Worm (Caenorhabditis elegans) whole organism, young adult: ENCODE measurements around the gene wdr-37.

Source experiments
- B0019.2 ChIP-seq: fragments of 200-800 bp; sonication (Bioruptor generic); conservative IDR thresholded peaks from 2 replicates; pipeline ENCODE4 v1.3.6; 2022; ENCODE audit warnings: missing genetic modification reagents, missing genetic modification characterization, missing compliant biosample characterization
- D2030.7 ChIP-seq: fragments of 200-800 bp; sonication (Bioruptor generic); IDR thresholded peaks from 2 replicates; pipeline ENCODE4 v1.3.6; 2022; ENCODE audit warnings: missing genetic modification reagents, missing genetic modification characterization, missing compliant biosample characterization
- F22D6.2 ChIP-seq: sonication (generic microtip); optimal IDR thresholded peaks from 2 replicates; lab custom pipeline; 2016; ENCODE audit warnings: mild to moderate bottlenecking, missing genetic modification characterization, missing compliant biosample characterization
- F23B12.7 ChIP-seq: sonication (generic microtip); optimal IDR thresholded peaks from 2 replicates; lab custom pipeline; 2017; ENCODE audit warnings: missing genetic modification characterization, mild to moderate bottlenecking, missing compliant biosample characterization, antibody characterized with exemption, moderate library complexity; ENCODE audit not compliant: insufficient read depth
- F33H1.4 ChIP-seq: fragments of 200-800 bp; sonication (Bioruptor generic); IDR thresholded peaks from 2 replicates; pipeline ENCODE4 v1.3.6; 2022; ENCODE audit warnings: missing genetic modification reagents, missing genetic modification characterization, missing compliant biosample characterization
- F39B2.1 ChIP-seq: fragments of 200-800 bp; sonication (Bioruptor generic); IDR thresholded peaks from 2 replicates; pipeline ENCODE4 v1.3.6; 2022; ENCODE audit warnings: missing genetic modification reagents, missing genetic modification characterization, missing compliant biosample characterization
- F49E8.2 ChIP-seq: sonication (generic microtip); optimal IDR thresholded peaks from 3 replicates; lab custom pipeline; 2017; ENCODE audit warnings: missing genetic modification characterization, mild to moderate bottlenecking, missing compliant biosample characterization, antibody characterized with exemption, moderate library complexity; ENCODE audit not compliant: insufficient read depth
- F52B5.7 ChIP-seq: sonication (generic microtip); optimal IDR thresholded peaks from 2 replicates; lab custom pipeline; 2016; ENCODE audit warnings: mild to moderate bottlenecking, missing genetic modification characterization, missing compliant biosample characterization
- F55B11.4 ChIP-seq: sonication (generic microtip); optimal IDR thresholded peaks from 2 replicates; lab custom pipeline; 2016; ENCODE audit warnings: missing compliant biosample characterization, missing genetic modification characterization, borderline replicate concordance; ENCODE audit not compliant: insufficient read depth
- F57A8.1 ChIP-seq: fragments of 200-800 bp; sonication (Bioruptor generic); optimal IDR thresholded peaks from 2 replicates; lab custom pipeline; 2018; ENCODE audit warnings: mild to moderate bottlenecking, missing genetic modification characterization, moderate library complexity, missing compliant biosample characterization
- F57C9.4 ChIP-seq: sonication (generic microtip); optimal IDR thresholded peaks from 2 replicates; lab custom pipeline; 2017; ENCODE audit warnings: mild to moderate bottlenecking, missing genetic modification characterization, missing compliant biosample characterization
- T26A5.8 ChIP-seq: sonication (generic microtip); optimal IDR thresholded peaks from 2 replicates; lab custom pipeline; 2016; ENCODE audit warnings: missing genetic modification characterization, missing compliant biosample characterization
- Y53F4B.3 ChIP-seq: fragments of 200-800 bp; sonication (Bioruptor generic); IDR thresholded peaks from 2 replicates; pipeline ENCODE4 v1.3.6; 2022; ENCODE audit warnings: missing genetic modification reagents, missing genetic modification characterization, missing compliant biosample characterization
- Y67H2A.10 ChIP-seq: fragments of 200-800 bp; sonication (Bioruptor generic); conservative IDR thresholded peaks from 2 replicates; pipeline ENCODE4 v1.3.6; 2022; ENCODE audit warnings: missing genetic modification reagents, missing genetic modification characterization, missing compliant biosample characterization
- Y79H2A.3 ChIP-seq: fragments of 200-800 bp; sonication (Bioruptor generic); conservative IDR thresholded peaks from 2 replicates; pipeline ENCODE4 v1.3.6; 2022; ENCODE audit warnings: missing genetic modification reagents, missing genetic modification characterization, missing compliant biosample characterization
- attf-6 ChIP-seq: fragments of 200-800 bp; sonication (Bioruptor generic); IDR thresholded peaks from 2 replicates; pipeline ENCODE4 v1.3.6; 2022; ENCODE audit warnings: missing genetic modification reagents, missing genetic modification characterization, missing compliant biosample characterization
- bed-2 ChIP-seq: fragments of 200-800 bp; sonication (Bioruptor generic); IDR thresholded peaks from 2 replicates; pipeline ENCODE4 v1.3.6; 2022; ENCODE audit warnings: missing genetic modification reagents, missing genetic modification characterization, missing compliant biosample characterization
- cebp-1 ChIP-seq, 2 experiments: fragments of 200-800 bp in 1 of 2; sonication (Bioruptor generic) in 1 of 2; sonication (generic microtip) in 1 of 2; IDR thresholded peaks in 1 of 2; optimal IDR thresholded peaks in 1 of 2; 2 replicates each; pipeline versions ENCODE4 v1.3.6 to Lab custom; 2017 to 2022; ENCODE audit warnings: missing compliant biosample characterization in 2 of 2, missing genetic modification characterization in 2 of 2, mild to moderate bottlenecking in 1 of 2, missing genetic modification reagents in 1 of 2, moderate library complexity in 1 of 2
- ceh-58 ChIP-seq: fragments of 200-800 bp; sonication (Bioruptor generic); IDR thresholded peaks from 2 replicates; pipeline ENCODE4 v1.3.6; 2022; ENCODE audit warnings: missing genetic modification characterization, missing compliant biosample characterization
- chd-7 ChIP-seq: sonication (generic microtip); optimal IDR thresholded peaks from 2 replicates; lab custom pipeline; 2016; ENCODE audit warnings: mild to moderate bottlenecking, missing genetic modification characterization, moderate library complexity, missing compliant biosample characterization
- die-1 ChIP-seq: sonication (generic microtip); optimal IDR thresholded peaks from 2 replicates; lab custom pipeline; 2016; ENCODE audit warnings: missing genotype, mild to moderate bottlenecking, missing genetic modification characterization, missing compliant biosample characterization
- dpff-1 ChIP-seq: sonication (generic microtip); optimal IDR thresholded peaks from 2 replicates; lab custom pipeline; 2017; ENCODE audit warnings: mild to moderate bottlenecking, missing genetic modification characterization, missing compliant biosample characterization
- egl-44 ChIP-seq: fragments of 200-800 bp; sonication (Bioruptor generic); IDR thresholded peaks from 2 replicates; pipeline ENCODE4 v1.3.6; 2022; ENCODE audit warnings: missing genetic modification reagents, missing genetic modification characterization, missing compliant biosample characterization
- him-1 ChIP-seq: sonication (generic microtip); optimal IDR thresholded peaks from 2 replicates; lab custom pipeline; 2016; ENCODE audit warnings: missing genotype, missing genetic modification reagents, missing genetic modification characterization, missing compliant biosample characterization
- hrde-1 ChIP-seq: sonication (generic microtip); optimal IDR thresholded peaks from 2 replicates; lab custom pipeline; 2016; ENCODE audit warnings: missing genetic modification characterization, mild to moderate bottlenecking, missing compliant biosample characterization, moderate library complexity, missing genotype, missing genetic modification reagents, borderline replicate concordance
- hsf-1 ChIP-seq: fragments of 200-800 bp; sonication (Bioruptor generic); IDR thresholded peaks from 2 replicates; pipeline ENCODE4 v1.3.6; 2022; ENCODE audit warnings: missing genetic modification reagents, missing genetic modification characterization, missing compliant biosample characterization
- lin-26 ChIP-seq: fragments of 200-800 bp; sonication (Bioruptor generic); IDR thresholded peaks from 2 replicates; pipeline ENCODE4 v1.3.6; 2022; ENCODE audit warnings: missing genetic modification reagents, missing genetic modification characterization, missing compliant biosample characterization
- lin-35 ChIP-seq, 3 experiments: fragments of 150-350 bp in 2 of 3; sonication (generic microtip) in 1 of 3; optimal IDR thresholded peaks; 2 replicates each; lab custom pipeline; 2014 to 2018; ENCODE audit warnings: missing biosample characterization in 3 of 3, missing genetic modification characterization in 3 of 3, missing genetic modification reagents in 3 of 3
- madf-3 ChIP-seq: fragments of 200-800 bp; sonication (Bioruptor generic); IDR thresholded peaks from 2 replicates; pipeline ENCODE4 v1.3.6; 2022; ENCODE audit warnings: missing genetic modification reagents, missing genetic modification characterization, missing compliant biosample characterization
- madf-6 ChIP-seq: fragments of 200-800 bp; sonication (Bioruptor generic); IDR thresholded peaks from 2 replicates; pipeline ENCODE4 v1.3.6; 2022; ENCODE audit warnings: missing genetic modification reagents, missing genetic modification characterization, missing compliant biosample characterization
- madf-8 ChIP-seq: fragments of 200-800 bp; sonication (Bioruptor generic); conservative IDR thresholded peaks from 2 replicates; pipeline ENCODE4 v1.3.6; 2022; ENCODE audit warnings: missing genetic modification reagents, missing genetic modification characterization, missing compliant biosample characterization
- mcd-1 ChIP-seq: fragments of 200-800 bp; sonication (Bioruptor generic); IDR thresholded peaks from 2 replicates; pipeline ENCODE4 v1.3.6; 2022; ENCODE audit warnings: missing genetic modification reagents, missing genetic modification characterization, missing compliant biosample characterization
- mes-4 ChIP-seq: sonication (generic microtip); optimal IDR thresholded peaks from 2 replicates; lab custom pipeline; 2016; ENCODE audit warnings: missing genotype, missing genetic modification characterization, missing compliant biosample characterization
- nhr-120 ChIP-seq: fragments of 200-800 bp; sonication (Bioruptor generic); IDR thresholded peaks from 2 replicates; pipeline ENCODE4 v1.3.6; 2022; ENCODE audit warnings: missing genetic modification characterization, missing compliant biosample characterization
- pbrm-1 ChIP-seq: fragments of 200-800 bp; sonication (Bioruptor generic); IDR thresholded peaks from 2 replicates; pipeline ENCODE4 v1.3.6; 2022; ENCODE audit warnings: missing genetic modification reagents, missing genetic modification characterization, missing compliant biosample characterization
- repo-1 ChIP-seq: sonication (generic microtip); optimal IDR thresholded peaks from 2 replicates; lab custom pipeline; 2017; ENCODE audit warnings: mild to moderate bottlenecking, missing genetic modification characterization, missing compliant biosample characterization
- snpc-1.3 ChIP-seq: sonication (generic microtip); optimal IDR thresholded peaks from 2 replicates; lab custom pipeline; 2017; ENCODE audit warnings: missing genetic modification characterization, mild to moderate bottlenecking, missing compliant biosample characterization, antibody characterized with exemption, moderate library complexity, missing genotype, missing genetic modification reagents; ENCODE audit not compliant: insufficient read depth
- snpc-3.4 ChIP-seq: sonication (generic microtip); optimal IDR thresholded peaks from 2 replicates; lab custom pipeline; 2017; ENCODE audit warnings: missing genetic modification characterization, mild to moderate bottlenecking, missing compliant biosample characterization, antibody characterized with exemption, moderate library complexity, missing genotype, missing genetic modification reagents
- snpc-4 ChIP-seq, 5 experiments: fragments of 150-350 bp in 1 of 5; sonication (generic microtip) in 4 of 5; optimal IDR thresholded peaks; 2 replicates each; lab custom pipeline; 2014 to 2018; ENCODE audit warnings: missing genetic modification characterization in 5 of 5, missing biosample characterization in 3 of 5, antibody characterized with exemption in 2 of 5, mild to moderate bottlenecking in 2 of 5, missing compliant biosample characterization in 2 of 5, missing genotype in 2 of 5, moderate library complexity in 2 of 5, missing genetic modification reagents in 1 of 5
- tbp1 ChIP-seq: fragments of 200-800 bp; sonication (Bioruptor generic); optimal IDR thresholded peaks from 2 replicates; lab custom pipeline; 2018; ENCODE audit warnings: mild to moderate bottlenecking, missing genetic modification characterization, missing compliant biosample characterization
- tbx-9 ChIP-seq: sonication (generic microtip); optimal IDR thresholded peaks from 2 replicates; lab custom pipeline; 2016; ENCODE audit warnings: borderline replicate concordance, missing genetic modification characterization, inconsistent platforms, missing compliant biosample characterization
- tlf-1 ChIP-seq: fragments of 200-800 bp; sonication (Bioruptor generic); optimal IDR thresholded peaks from 2 replicates; lab custom pipeline; 2018; ENCODE audit warnings: mild to moderate bottlenecking, missing genetic modification characterization, missing compliant biosample characterization
- ztf-26 ChIP-seq: sonication (generic microtip); optimal IDR thresholded peaks from 2 replicates; lab custom pipeline; 2017; ENCODE audit warnings: missing genetic modification characterization, missing compliant biosample characterization

Gene wdr-37

ce11 chrIII:5591668-5592149 lies 8.1 kb downstream of the wdr-37 start, which contains the start of the genes ddx-15 and ucr-1 (continued):
- TF ChIP-seq ceh-58: no peak
- peak; percentile 52; the same call in 1 of the 2 replicates for TF ChIP-seq B0019.2
- peak; percentile 47 for TF ChIP-seq F23B12.7 (tag; lab: Kevin White, UChicago)
- TF ChIP-seq snpc-1.3: no peak
- no peak for TF ChIP-seq tbx-9 (tag; lab: Kevin White, UChicago)
- no peak for TF ChIP-seq bed-2 (GFP tag; lab: Robert Waterston, UW)
- peak; percentile 31; the same call in 1 of the 2 replicates for TF ChIP-seq madf-8 (GFP tag; lab: Robert Waterston, UW)
- TF ChIP-seq F57C9.4: no peak
- TF ChIP-seq egl-44 (GFP tag; lab: Robert Waterston, UW): no peak
- TF ChIP-seq cebp-1 (GFP tag; IDR thresholded peaks at IDR 0.05; lab: Robert Waterston, UW): no peak
- peak; percentile 18 for TF ChIP-seq cebp-1 (tag; optimal IDR thresholded peaks at IDR 0.05; lab: Kevin White, UChicago)
- no peak for TF ChIP-seq die-1
- TF ChIP-seq mes-4: no peak

ce11 chrIII:5588746-5589145 lies 11.1 kb downstream of the wdr-37 start:
- TF ChIP-seq snpc-3.4 (tag; lab: Kevin White, UChicago) (peak; percentile 63), tbp1 (GFP tag; lab: Kevin White, UChicago) (peak; percentile 9), F57A8.1 (GFP tag; lab: Kevin White, UChicago) (no peak), attf-6 (GFP tag; lab: Robert Waterston, UW) (peak; percentile 61; the same call in 1 of the 2 replicates), D2030.7 (GFP tag; lab: Robert Waterston, UW) (peak; percentile 43; the same call in 1 of the 2 replicates), Y53F4B.3 (GFP tag; lab: Robert Waterston, UW) (no peak), die-1 (peak; percentile 8), F22D6.2 (tag; lab: Kevin White, UChicago) (no peak), ceh-58 (0 out of 2 replicates have a peak, but pooled peaks have one; percentile 50), Y67H2A.10 (GFP tag; lab: Robert Waterston, UW) (no peak), tlf-1 (GFP tag; lab: Kevin White, UChicago) (no peak), ztf-26 (no peak), repo-1 (tag; lab: Kevin White, UChicago) (peak; percentile 74), snpc-4 (GFP tag; optimal IDR thresholded peaks at IDR 0.05; lab: Kevin White, UChicago) (no peak), snpc-4 (tag; optimal IDR thresholded peaks at IDR 0.05; lab: Kevin White, UChicago) (no peak), dpff-1 (tag; lab: Kevin White, UChicago) (no peak), cebp-1 (GFP tag; IDR thresholded peaks at IDR 0.05; lab: Robert Waterston, UW) (no peak), cebp-1 (tag; optimal IDR thresholded peaks at IDR 0.05; lab: Kevin White, UChicago) (peak; percentile 29), lin-26 (GFP tag; lab: Robert Waterston, UW) (no peak; the same call in 1 of the 2 replicates), snpc-1.3 (no peak), him-1 (tag; lab: Kevin White, UChicago) (peak; percentile 30), nhr-120 (GFP tag; lab: Robert Waterston, UW) (no peak), lin-35 (GFP tag; optimal IDR thresholded peaks at IDR 0.05; lab: Kevin White, UChicago) (peak in 1 of 3 experiments; percentile 26), F55B11.4 (tag; lab: Kevin White, UChicago) (no peak), F52B5.7 (tag; lab: Kevin White, UChicago) (no peak), F39B2.1 (GFP tag; lab: Robert Waterston, UW) (no peak), T26A5.8 (no peak), F33H1.4 (peak; percentile 33; the same call in 1 of the 2 replicates), hrde-1 (tag; lab: Kevin White, UChicago) (peak; percentile 59), hsf-1 (GFP tag; lab: Robert Waterston, UW) (peak; percentile 46; the same call in 1 of the 2 replicates), madf-3 (0 out of 2 replicates have a peak, but pooled peaks have one; percentile 32), Y79H2A.3 (0 out of 2 replicates have a peak, but pooled peaks have one; percentile 59), F57C9.4 (no peak), pbrm-1 (GFP tag; lab: Robert Waterston, UW) (no peak), mcd-1 (GFP tag; lab: Robert Waterston, UW) (no peak), chd-7 (tag; lab: Kevin White, UChicago) (no peak), F49E8.2 (tag; lab: Kevin White, UChicago) (peak; percentile 14), madf-6 (GFP tag; lab: Robert Waterston, UW) (peak; percentile 52)
